Worm (Caenorhabditis elegans): ENCODE data around the gene C05E4.12.

DNA sequence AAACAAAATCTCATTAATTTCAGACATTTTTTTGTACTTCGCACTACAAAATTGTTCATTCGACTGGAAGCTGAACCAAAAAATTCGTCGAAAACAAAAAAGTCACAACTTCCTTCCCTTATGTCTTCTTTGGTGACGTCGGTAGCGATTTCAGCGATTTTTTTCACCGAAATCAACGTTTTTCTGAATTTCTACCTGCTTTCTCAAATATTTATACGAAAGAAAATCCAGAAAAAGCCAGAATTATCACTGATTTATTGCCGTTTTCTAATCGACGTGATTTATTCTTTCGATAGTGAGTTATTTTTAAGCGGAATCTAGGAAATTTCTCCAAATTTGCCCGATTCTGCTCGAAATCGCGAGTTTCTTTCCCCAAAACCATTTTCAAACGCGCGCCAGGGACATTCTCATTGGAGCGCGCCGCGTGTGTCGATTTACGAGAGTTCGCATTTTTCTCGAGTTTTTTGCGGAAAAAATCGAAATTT lies 13.1 kb upstream of the C05E4.12 start, which contains the start of gene srbc-58:
- TF ChIP-seq ceh-14 (tag; optimal IDR thresholded peaks at IDR 0.05) (no peak), ama-1 (optimal IDR thresholded peaks at IDR 0.05) (no peak)
